Worm (Caenorhabditis elegans) whole organism, L4 larva: ENCODE measurements around the gene T22B3.3.

Experiments used
- F49E8.2 ChIP-seq: sonication (generic microtip); optimal IDR thresholded peaks from 2 replicates; lab custom pipeline; 2016; ENCODE audit warnings: missing compliant biosample characterization, mild to moderate bottlenecking, missing genetic modification characterization, borderline replicate concordance
- R02D3.7 ChIP-seq: fragments of 150-350 bp; sonication (generic microtip); optimal IDR thresholded peaks from 3 replicates; lab custom pipeline; 2014; ENCODE audit warnings: missing biosample characterization, missing genetic modification characterization
- dmd-6 ChIP-seq: fragments of 200-800 bp; sonication (Bioruptor generic); IDR thresholded peaks from 2 replicates; pipeline ENCODE4 v1.3.6; 2022; ENCODE audit warnings: missing genetic modification reagents, missing genetic modification characterization, missing compliant biosample characterization
- egl-27 ChIP-seq: sonication (generic microtip); optimal IDR thresholded peaks from 3 replicates; lab custom pipeline; 2017; ENCODE audit warnings: missing biosample characterization, missing genetic modification reagents, missing genetic modification characterization
- lim-7 ChIP-seq: fragments of 200-800 bp; sonication (Bioruptor generic); IDR thresholded peaks from 2 replicates; pipeline ENCODE4 v1.3.6; 2022; ENCODE audit warnings: missing genetic modification characterization, missing compliant biosample characterization
- lin-15B ChIP-seq: fragments of 150-350 bp; sonication (generic microtip); optimal IDR thresholded peaks from 3 replicates; lab custom pipeline; 2014; ENCODE audit warnings: missing biosample characterization, missing genetic modification characterization
- lir-3 ChIP-seq: sonication (generic microtip); optimal IDR thresholded peaks from 2 replicates; lab custom pipeline; 2016; ENCODE audit warnings: mild to moderate bottlenecking, missing genetic modification characterization, missing compliant biosample characterization
- nhr-102 ChIP-seq: sonication (generic microtip); optimal IDR thresholded peaks from 2 replicates; lab custom pipeline; 2016; ENCODE audit warnings: mild to moderate bottlenecking, missing genetic modification characterization, moderate library complexity, missing compliant biosample characterization
- nhr-237 ChIP-seq: sonication (generic microtip); optimal IDR thresholded peaks from 2 replicates; lab custom pipeline; 2017; ENCODE audit warnings: missing biosample characterization, missing genetic modification characterization
- nhr-28 ChIP-seq: fragments of 150-350 bp; optimal IDR thresholded peaks from 2 replicates; lab custom pipeline; 2014; ENCODE audit warnings: missing biosample characterization, missing genetic modification characterization

ce11 chrIV:11745340-11745739, 41.8 kb upstream of the T22B3.3 start, which contains the start of gene gem-4:
- no peak for TF ChIP-seq lir-3 (tag; lab: Kevin White, UChicago)
- no peak for TF ChIP-seq F49E8.2 (tag; lab: Kevin White, UChicago)
- TF ChIP-seq nhr-102 (tag; lab: Kevin White, UChicago), result no peak
- TF ChIP-seq R02D3.7 (tag; lab: Kevin White, UChicago), result no peak
- no peak for TF ChIP-seq nhr-237 (tag; lab: Kevin White, UChicago)
- no peak for TF ChIP-seq lim-7
- no peak for TF ChIP-seq dmd-6 (GFP tag; lab: Robert Waterston, UW)
- no peak for TF ChIP-seq lin-15B (tag; lab: Kevin White, UChicago)
- peak; percentile 30 for TF ChIP-seq nhr-28 (tag; lab: Kevin White, UChicago)
- no peak for TF ChIP-seq egl-27 (tag; lab: Kevin White, UChicago)
